Worm (Caenorhabditis elegans): ENCODE results near the gene svop-1.

- no peak for TF ChIP-seq lin-13 (GFP tag; optimal IDR thresholded peaks at IDR 0.05)
- TF ChIP-seq sem-4 (tag; optimal IDR thresholded peaks at IDR 0.05), result no peak
- no peak for TF ChIP-seq unc-62 (GFP tag; optimal IDR thresholded peaks at IDR 0.05)
- no peak for TF ChIP-seq elt-3 (tag; optimal IDR thresholded peaks at IDR 0.05)
- no peak for TF ChIP-seq nhr-12 (tag; optimal IDR thresholded peaks at IDR 0.05)
- TF ChIP-seq elt-1 (tag; optimal IDR thresholded peaks at IDR 0.05), result no peak
- no peak for TF ChIP-seq ceh-16 (tag; optimal IDR thresholded peaks at IDR 0.05)
- TF ChIP-seq nhr-25 (tag; optimal IDR thresholded peaks at IDR 0.05), result no peak
- no peak for TF ChIP-seq nhr-21 (tag; optimal IDR thresholded peaks at IDR 0.05)
- TF ChIP-seq nhr-10 (tag; optimal IDR thresholded peaks at IDR 0.05), result no peak
- no peak for TF ChIP-seq nhr-129 (tag; optimal IDR thresholded peaks at IDR 0.05)
- TF ChIP-seq nhr-6 (tag; optimal IDR thresholded peaks at IDR 0.05), result no peak
- no peak for TF ChIP-seq mdl-1 (tag; optimal IDR thresholded peaks at IDR 0.05)
Observed at ce11 chrIII:8919784-8920183, 34.5 kb upstream of the svop-1 start, which contains the start of gene ZK637.15.
